Worm (Caenorhabditis elegans) whole organism, L3 larva: ENCODE measurements around the gene grd-6.

Experiments
- R02D3.7 ChIP-seq: fragments of 150-350 bp; optimal IDR thresholded peaks from 2 replicates; lab custom pipeline; 2014; ENCODE audit warnings: missing biosample characterization, missing genetic modification characterization
- ZK546.5 ChIP-seq: sonication (generic microtip); optimal IDR thresholded peaks from 2 replicates; lab custom pipeline; 2017; ENCODE audit warnings: missing biosample characterization, missing genetic modification characterization
- aly-2 ChIP-seq: fragments of 150-350 bp; optimal IDR thresholded peaks from 2 replicates; lab custom pipeline; 2014; ENCODE audit warnings: missing biosample characterization, missing genetic modification characterization
- ama-1 ChIP-seq: fragments of 150-350 bp; optimal IDR thresholded peaks from 2 replicates; lab custom pipeline; 2018
- ceh-16 ChIP-seq: sonication (generic microtip); optimal IDR thresholded peaks from 2 replicates; lab custom pipeline; 2017; ENCODE audit warnings: missing biosample characterization, missing genetic modification characterization
- ceh-28 ChIP-seq: fragments of 150-350 bp; optimal IDR thresholded peaks from 2 replicates; lab custom pipeline; 2014; ENCODE audit warnings: missing biosample characterization, missing genetic modification reagents, missing genetic modification characterization
- ceh-82 ChIP-seq: fragments of 150-350 bp; optimal IDR thresholded peaks from 2 replicates; lab custom pipeline; 2014; ENCODE audit warnings: missing biosample characterization, missing genetic modification characterization
- ceh-9 ChIP-seq: sonication (generic microtip); optimal IDR thresholded peaks from 2 replicates; lab custom pipeline; 2018; ENCODE audit warnings: missing biosample characterization, missing genetic modification characterization
- daf-12 ChIP-seq: fragments of 150-350 bp; optimal IDR thresholded peaks from 2 replicates; lab custom pipeline; 2014; ENCODE audit warnings: missing biosample characterization, missing genetic modification reagents, missing genetic modification characterization
- egl-27 ChIP-seq: sonication (generic microtip); optimal IDR thresholded peaks from 4 replicates; lab custom pipeline; 2017; ENCODE audit warnings: missing biosample characterization, missing genetic modification reagents, missing genetic modification characterization
- egl-5 ChIP-seq: fragments of 150-350 bp; optimal IDR thresholded peaks from 2 replicates; lab custom pipeline; 2017; ENCODE audit warnings: missing biosample characterization, missing genetic modification reagents, missing genetic modification characterization, inconsistent platforms
- elt-1 ChIP-seq: fragments of 150-350 bp; optimal IDR thresholded peaks from 2 replicates; lab custom pipeline; 2014; ENCODE audit warnings: missing biosample characterization, missing genetic modification characterization
- elt-2 ChIP-seq: sonication (generic microtip); optimal IDR thresholded peaks from 2 replicates; lab custom pipeline; 2016; ENCODE audit warnings: missing genetic modification reagents, mild to moderate bottlenecking, missing genetic modification characterization, missing compliant biosample characterization
- elt-3 ChIP-seq, 3 experiments: fragments of 150-350 bp in 1 of 3; sonication (generic microtip) in 2 of 3; optimal IDR thresholded peaks; 2 replicates in 2 of 3; 4 replicates in 1 of 3; lab custom pipeline; 2014 to 2017; ENCODE audit warnings: missing biosample characterization in 3 of 3, missing genetic modification characterization in 3 of 3
- eor-1 ChIP-seq, 2 experiments: fragments of 150-350 bp; optimal IDR thresholded peaks; 2 replicates each; lab custom pipeline; 2014 to 2018; ENCODE audit warnings: missing biosample characterization in 2 of 2, missing genetic modification characterization in 2 of 2
- fkh-10 ChIP-seq: sonication (generic microtip); optimal IDR thresholded peaks from 2 replicates; lab custom pipeline; 2017; ENCODE audit warnings: missing biosample characterization, missing genetic modification reagents, missing genetic modification characterization
- fkh-2 ChIP-seq: fragments of 150-350 bp; optimal IDR thresholded peaks from 2 replicates; lab custom pipeline; 2014; ENCODE audit warnings: missing biosample characterization, missing genetic modification reagents, missing genetic modification characterization
- fos-1 ChIP-seq: fragments of 150-350 bp; optimal IDR thresholded peaks from 2 replicates; lab custom pipeline; 2014; ENCODE audit warnings: missing biosample characterization, missing genetic modification characterization
- hmg-11 ChIP-seq: sonication (generic microtip); optimal IDR thresholded peaks from 2 replicates; lab custom pipeline; 2016; ENCODE audit warnings: missing genetic modification characterization, missing compliant biosample characterization
- jun-1 ChIP-seq: fragments of 150-350 bp; optimal IDR thresholded peaks from 2 replicates; lab custom pipeline; 2014; ENCODE audit warnings: missing biosample characterization, missing genetic modification reagents, missing genetic modification characterization
- lin-15B ChIP-seq: fragments of 150-350 bp; optimal IDR thresholded peaks from 2 replicates; lab custom pipeline; 2014; ENCODE audit warnings: missing biosample characterization, missing genetic modification characterization
- lin-39 ChIP-seq: fragments of 150-350 bp; optimal IDR thresholded peaks from 2 replicates; lab custom pipeline; 2018; ENCODE audit warnings: missing biosample characterization, missing genetic modification reagents, missing genetic modification characterization
- mdl-1 ChIP-seq: fragments of 150-350 bp; optimal IDR thresholded peaks from 2 replicates; lab custom pipeline; 2014; ENCODE audit warnings: missing biosample characterization, missing genetic modification characterization
- mml-1 ChIP-seq: fragments of 150-350 bp; sonication (generic microtip); optimal IDR thresholded peaks from 3 replicates; lab custom pipeline; 2014; ENCODE audit warnings: missing biosample characterization, missing genetic modification characterization
- nfya-1 ChIP-seq: sonication (generic microtip); optimal IDR thresholded peaks from 2 replicates; lab custom pipeline; 2017; ENCODE audit warnings: missing genetic modification characterization, mild to moderate bottlenecking, missing compliant biosample characterization, antibody characterized with exemption, moderate library complexity; ENCODE audit not compliant: insufficient read depth
- nhr-11 ChIP-seq: fragments of 150-350 bp; optimal IDR thresholded peaks from 2 replicates; lab custom pipeline; 2014; ENCODE audit warnings: missing biosample characterization, missing genetic modification characterization
- nhr-12 ChIP-seq: fragments of 150-350 bp; optimal IDR thresholded peaks from 2 replicates; lab custom pipeline; 2014; ENCODE audit warnings: missing biosample characterization, missing genetic modification characterization
- nhr-23 ChIP-seq: fragments of 150-350 bp; optimal IDR thresholded peaks from 2 replicates; lab custom pipeline; 2014; ENCODE audit warnings: missing biosample characterization, missing genetic modification reagents, missing genetic modification characterization
- nhr-237 ChIP-seq: fragments of 150-350 bp; optimal IDR thresholded peaks from 2 replicates; lab custom pipeline; 2014; ENCODE audit warnings: missing biosample characterization, missing genetic modification characterization
- nhr-25 ChIP-seq: sonication (generic microtip); optimal IDR thresholded peaks from 2 replicates; lab custom pipeline; 2017; ENCODE audit warnings: missing biosample characterization, missing genetic modification characterization
- nhr-28 ChIP-seq: fragments of 150-350 bp; optimal IDR thresholded peaks from 2 replicates; lab custom pipeline; 2014; ENCODE audit warnings: missing biosample characterization, missing genetic modification characterization
- nhr-43 ChIP-seq: sonication (generic microtip); optimal IDR thresholded peaks from 2 replicates; lab custom pipeline; 2016; ENCODE audit warnings: mild to moderate bottlenecking, missing genetic modification characterization, missing compliant biosample characterization; ENCODE audit not compliant: poor library complexity, severe bottlenecking
- nhr-67 ChIP-seq: fragments of 150-350 bp; optimal IDR thresholded peaks from 2 replicates; lab custom pipeline; 2014; ENCODE audit warnings: missing biosample characterization, missing genetic modification characterization
- nhr-76 ChIP-seq: fragments of 150-350 bp; sonication (generic microtip); optimal IDR thresholded peaks from 5 replicates; lab custom pipeline; 2014; ENCODE audit warnings: missing biosample characterization, missing genetic modification characterization
- nhr-77 ChIP-seq: fragments of 150-350 bp; optimal IDR thresholded peaks from 2 replicates; lab custom pipeline; 2014; ENCODE audit warnings: missing biosample characterization, missing genetic modification characterization
- pha-4 ChIP-seq: fragments of 150-350 bp; optimal IDR thresholded peaks from 2 replicates; lab custom pipeline; 2014; ENCODE audit warnings: missing biosample characterization, missing genetic modification reagents, missing genetic modification characterization
- pqm-1 ChIP-seq: fragments of 150-350 bp; optimal IDR thresholded peaks from 2 replicates; lab custom pipeline; 2017; ENCODE audit warnings: missing biosample characterization, missing genetic modification characterization, inconsistent platforms
- sea-2 ChIP-seq: fragments of 150-350 bp; sonication (generic microtip); optimal IDR thresholded peaks from 4 replicates; lab custom pipeline; 2014; ENCODE audit warnings: missing biosample characterization, missing genetic modification reagents, missing genetic modification characterization
- skn-1 ChIP-seq: fragments of 150-350 bp; optimal IDR thresholded peaks from 2 replicates; lab custom pipeline; 2014; ENCODE audit warnings: missing biosample characterization, missing genetic modification characterization
- snpc-4 ChIP-seq: fragments of 150-350 bp; optimal IDR thresholded peaks from 2 replicates; lab custom pipeline; 2014; ENCODE audit warnings: missing biosample characterization, missing genetic modification characterization
- tbx-2 ChIP-seq: sonication (generic microtip); optimal IDR thresholded peaks from 2 replicates; lab custom pipeline; 2016; ENCODE audit warnings: mild to moderate bottlenecking, missing genetic modification characterization, missing compliant biosample characterization
- unc-39 ChIP-seq: sonication (generic microtip); optimal IDR thresholded peaks from 4 replicates; lab custom pipeline; 2017; ENCODE audit warnings: missing biosample characterization, missing genetic modification characterization
- unc-62 ChIP-seq: fragments of 150-350 bp; sonication (generic microtip); optimal IDR thresholded peaks from 4 replicates; lab custom pipeline; 2014; ENCODE audit warnings: missing biosample characterization, missing genetic modification reagents, missing genetic modification characterization
- zag-1 ChIP-seq: fragments of 150-350 bp; optimal IDR thresholded peaks from 2 replicates; lab custom pipeline; 2014; ENCODE audit warnings: missing biosample characterization, missing genetic modification characterization
- ztf-11 ChIP-seq: fragments of 150-350 bp; optimal IDR thresholded peaks from 2 replicates; lab custom pipeline; 2014; ENCODE audit warnings: missing biosample characterization, missing genetic modification characterization
- ztf-4 ChIP-seq: fragments of 150-350 bp; optimal IDR thresholded peaks from 2 replicates; lab custom pipeline; 2014; ENCODE audit warnings: missing biosample characterization, missing genetic modification characterization

grd-6 gene

ce11 chrV:9221566-9221965 lies at the start of gene grd-6:
grd-6 (plus strand) TSS chrV:9221866.
- TF ChIP-seq nhr-25: peak; percentile 25
- no peak for TF ChIP-seq zag-1 (tag; lab: Kevin White, UChicago)
- TF ChIP-seq eor-1 (tag; optimal IDR thresholded peaks at IDR 0.05; lab: Kevin White, UChicago): no peak

- TF ChIP-seq nhr-67 (tag; lab: Kevin White, UChicago): no peak
- TF ChIP-seq pha-4 (tag; lab: Kevin White, UChicago): peak; percentile 52
- peak; percentile 63 for TF ChIP-seq elt-2
- TF ChIP-seq pqm-1 (tag; lab: Kevin White, UChicago): peak; percentile 52
Measured at ce11 chrV:9172989-9173388, 48.7 kb upstream of the grd-6 start, which contains the start of gene gad-3. gad-3 (minus strand) TSS chrV:9173005.

DNA sequence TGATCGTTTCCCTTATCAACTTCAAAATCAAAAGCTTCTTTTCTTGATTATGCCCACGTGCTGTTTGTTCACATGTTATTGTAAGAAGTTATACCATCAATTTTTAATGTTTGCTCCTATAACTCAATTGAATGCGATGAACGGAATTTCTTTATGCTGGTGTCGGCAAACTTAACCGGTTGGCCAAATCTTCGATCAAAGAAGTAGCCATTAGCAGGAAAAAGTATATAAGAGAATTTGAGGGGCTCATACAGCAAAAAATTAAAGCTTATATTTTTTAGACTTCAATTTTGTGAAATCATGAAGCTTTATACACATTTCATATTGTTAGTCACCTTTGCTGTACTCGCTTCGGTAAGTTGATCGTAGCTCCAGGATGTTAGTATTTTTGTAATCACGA lies 47.9 kb upstream of the grd-6 start, which contains the start of gene pqn-16:
pqn-16 (plus strand) TSS at position 301 of the 400 bp plus-strand sequence.
- no peak for TF ChIP-seq ceh-28 (tag; lab: Kevin White, UChicago)
- TF ChIP-seq jun-1 (tag; lab: Kevin White, UChicago): no peak
- no peak for TF ChIP-seq daf-12 (tag; lab: Kevin White, UChicago)
- TF ChIP-seq skn-1 (tag; lab: Kevin White, UChicago): no peak

ce11 chrV:9175218-9175837 lies 46.3 kb upstream of the grd-6 start, which contains the start of gene spas-1:
spas-1 (plus strand) TSS chrV:9175789.
- TF ChIP-seq R02D3.7 (tag; lab: Kevin White, UChicago): peak; percentile 75
- peak; percentile 88 for TF ChIP-seq lin-15B (tag; lab: Kevin White, UChicago)
- TF ChIP-seq mml-1 (tag; lab: Kevin White, UChicago): no peak
- peak; percentile 89 for TF ChIP-seq nhr-23
- no peak for TF ChIP-seq nhr-77 (tag; lab: Kevin White, UChicago)
- no peak for TF ChIP-seq fkh-10 (GFP tag; lab: Kevin White, UChicago)
- peak; percentile 73 for TF ChIP-seq pqm-1 (tag; lab: Kevin White, UChicago)
- TF ChIP-seq ama-1 (lab: Kevin White, UChicago): peak; percentile 41
- TF ChIP-seq nhr-237 (tag; lab: Kevin White, UChicago): no peak
- TF ChIP-seq ztf-4 (tag; lab: Kevin White, UChicago): no peak
- TF ChIP-seq egl-5: peak; percentile 67
- TF ChIP-seq pha-4 (tag; lab: Kevin White, UChicago): peak; percentile 95
- peak; percentile 77 for TF ChIP-seq nhr-43 (tag; lab: Kevin White, UChicago)
- TF ChIP-seq aly-2 (tag; lab: Kevin White, UChicago): no peak
- TF ChIP-seq nhr-28 (tag; lab: Kevin White, UChicago): no peak
- TF ChIP-seq eor-1 (tag; optimal IDR thresholded peaks at IDR 0.05; lab: Kevin White, UChicago): no peak
- TF ChIP-seq egl-27: peak; percentile 25
- TF ChIP-seq unc-39 (tag; lab: Kevin White, UChicago): no peak
- TF ChIP-seq ZK546.5 (tag; lab: Kevin White, UChicago): no peak
- TF ChIP-seq ceh-16: no peak
- no peak for TF ChIP-seq sea-2 (GFP tag; lab: Kevin White, UChicago)
- TF ChIP-seq nhr-76 (tag; lab: Kevin White, UChicago): no peak
- TF ChIP-seq hmg-11 (tag; lab: Kevin White, UChicago): peak; percentile 71
- TF ChIP-seq snpc-4 (tag; lab: Kevin White, UChicago): peak; percentile 88
- TF ChIP-seq unc-62: peak; percentile 60
- peak; percentile 71 for TF ChIP-seq elt-2
- peak; percentile 76 for TF ChIP-seq tbx-2 (tag; lab: Kevin White, UChicago)
- TF ChIP-seq elt-3 (tag; optimal IDR thresholded peaks at IDR 0.05; lab: Kevin White, UChicago): no peak
- no peak for TF ChIP-seq nhr-67 (tag; lab: Kevin White, UChicago)
- TF ChIP-seq ztf-11: no peak
- TF ChIP-seq nhr-11 (tag; lab: Kevin White, UChicago): no peak
- TF ChIP-seq elt-1 (tag; lab: Kevin White, UChicago): peak; percentile 37
- TF ChIP-seq nfya-1: peak; percentile 85
- TF ChIP-seq lin-39 (tag; lab: Kevin White, UChicago): peak; percentile 7
- peak; percentile 82 for TF ChIP-seq ceh-28 (tag; lab: Kevin White, UChicago)
- no peak for TF ChIP-seq fos-1 (tag; lab: Kevin White, UChicago)
- no peak for TF ChIP-seq mdl-1 (tag; lab: Kevin White, UChicago)
- TF ChIP-seq ceh-82: peak; percentile 19
- peak; percentile 71 for TF ChIP-seq jun-1 (tag; lab: Kevin White, UChicago)
- TF ChIP-seq daf-12 (tag; lab: Kevin White, UChicago): no peak
- TF ChIP-seq ceh-9 (tag; lab: Kevin White, UChicago): no peak
- peak; percentile 84 for TF ChIP-seq nhr-25
- no peak for TF ChIP-seq nhr-12 (tag; lab: Kevin White, UChicago)
- TF ChIP-seq fkh-2 (tag; lab: Kevin White, UChicago): no peak
- TF ChIP-seq skn-1 (tag; lab: Kevin White, UChicago): no peak
